Worm (Caenorhabditis elegans) whole organism, early embryonic: ENCODE results near the gene Y43F8B.19.

Experiments
- ama-1 ChIP-seq: fragments of 150-350 bp; optimal IDR thresholded peaks from 2 replicates; lab custom pipeline; 2014
- ets-7 ChIP-seq: sonication (generic microtip); optimal IDR thresholded peaks from 2 replicates; lab custom pipeline; 2016; ENCODE audit warnings: missing genotype, missing genetic modification characterization, missing compliant biosample characterization
- flt-1 ChIP-seq: fragments of 200-800 bp; sonication (Bioruptor generic); IDR thresholded peaks from 2 replicates; pipeline ENCODE4 v1.3.6; 2022; ENCODE audit warnings: missing genetic modification characterization, missing compliant biosample characterization
- hmbx-1 ChIP-seq: sonication (generic microtip); optimal IDR thresholded peaks from 2 replicates; lab custom pipeline; 2016; ENCODE audit warnings: mild to moderate bottlenecking, missing genetic modification characterization, missing compliant biosample characterization
- tbx-11 ChIP-seq: fragments of 200-800 bp; sonication (Bioruptor generic); IDR thresholded peaks from 2 replicates; pipeline ENCODE4 v1.3.6; 2022; ENCODE audit warnings: missing genetic modification characterization, missing compliant biosample characterization
- tbx-37 ChIP-seq: fragments of 200-800 bp; sonication (Bioruptor generic); conservative IDR thresholded peaks from 2 replicates; pipeline ENCODE4 v1.3.6; 2022; ENCODE audit warnings: missing genetic modification reagents, missing genetic modification characterization, missing compliant biosample characterization
- tra-4 ChIP-seq: sonication (generic microtip); optimal IDR thresholded peaks from 2 replicates; lab custom pipeline; 2017; ENCODE audit warnings: missing genetic modification characterization, missing compliant biosample characterization

DNA sequence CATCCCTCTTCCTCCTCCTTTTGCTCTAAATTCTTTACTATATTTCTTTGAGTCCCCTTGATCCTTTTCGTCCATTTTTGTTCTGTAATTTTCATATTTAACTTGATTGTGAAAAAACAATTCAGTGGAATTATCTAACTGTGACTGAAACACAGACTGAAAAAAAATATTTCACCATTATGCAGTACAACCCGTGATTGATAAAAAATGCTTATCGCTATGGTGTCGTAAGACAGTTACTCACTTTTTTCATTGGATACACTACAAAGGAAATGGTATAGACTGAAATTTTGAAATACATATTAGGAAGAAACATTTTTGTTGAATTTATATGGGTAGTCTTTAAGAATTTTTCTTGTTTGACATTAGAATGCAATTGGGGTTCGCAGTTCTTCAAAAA lies 44.5 kb downstream of the Y43F8B.19 start, which contains the start of gene Y43F8B.23:
- TF ChIP-seq tbx-37 (GFP tag; lab: Robert Waterston, UW), result no peak
- no peak for TF ChIP-seq ets-7 (tag; lab: Kevin White, UChicago)
- TF ChIP-seq ama-1, result no peak
- TF ChIP-seq hmbx-1 (tag; lab: Kevin White, UChicago), result no peak
- TF ChIP-seq tbx-11 (GFP tag; lab: Robert Waterston, UW), result no peak
- no peak for TF ChIP-seq tra-4
- TF ChIP-seq flt-1, result no peak
